Worm (Caenorhabditis elegans) whole organism, dauer: Measurements from ENCODE around the gene T12G3.11.

Source experiments
- unc-62 ChIP-seq: sonication (generic microtip); optimal IDR thresholded peaks from 2 replicates; lab custom pipeline; 2017; ENCODE audit warnings: missing biosample characterization, missing genetic modification reagents, missing genetic modification characterization

The T12G3.11 gene

ce11 chrIV:12043054-12043453 is 13.5 kb upstream of the T12G3.11 start:
- TF ChIP-seq unc-62 (GFP tag; lab: Kevin White, UChicago): no peak

DNA sequence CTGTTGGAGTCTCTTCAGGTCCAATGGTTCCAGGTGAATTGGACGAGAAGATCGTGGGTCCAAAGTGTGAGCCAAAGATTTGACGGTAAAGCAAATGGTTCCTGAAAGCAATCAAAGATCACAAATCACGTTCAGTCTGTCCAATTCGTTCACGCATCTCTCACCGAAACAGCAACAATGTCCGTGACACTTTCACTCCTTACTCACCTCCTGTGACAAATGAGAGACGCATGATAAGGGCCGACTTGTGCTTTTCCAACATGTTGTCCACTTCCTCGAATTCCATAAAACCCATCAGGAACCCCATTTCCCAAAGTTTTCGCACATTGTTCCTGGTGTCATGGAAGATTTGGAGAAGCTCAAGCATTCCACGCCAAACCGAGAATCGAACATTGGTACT is 10.9 kb upstream of the T12G3.11 start:
- no peak for TF ChIP-seq unc-62 (GFP tag; lab: Kevin White, UChicago)

DNA sequence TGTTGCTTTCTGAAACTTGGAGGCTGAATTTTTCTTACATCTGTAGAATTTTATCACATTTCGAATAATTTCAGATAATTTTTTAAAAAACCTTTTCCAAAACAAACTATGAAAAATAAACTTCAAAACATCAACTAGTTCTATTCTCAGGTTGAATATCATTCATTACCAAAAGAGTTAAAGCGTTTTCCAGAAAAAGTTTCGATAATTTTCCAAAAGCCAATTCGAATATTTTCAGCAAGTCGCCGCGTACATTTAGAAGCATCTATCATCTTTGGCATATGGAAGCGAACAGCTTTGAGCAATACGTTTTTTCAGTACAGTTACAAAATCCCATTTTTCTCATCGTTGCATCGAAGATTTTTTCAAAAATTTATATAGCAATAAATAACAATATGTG is 7.4 kb upstream of the T12G3.11 start:
- TF ChIP-seq unc-62 (GFP tag; lab: Kevin White, UChicago): no peak

DNA sequence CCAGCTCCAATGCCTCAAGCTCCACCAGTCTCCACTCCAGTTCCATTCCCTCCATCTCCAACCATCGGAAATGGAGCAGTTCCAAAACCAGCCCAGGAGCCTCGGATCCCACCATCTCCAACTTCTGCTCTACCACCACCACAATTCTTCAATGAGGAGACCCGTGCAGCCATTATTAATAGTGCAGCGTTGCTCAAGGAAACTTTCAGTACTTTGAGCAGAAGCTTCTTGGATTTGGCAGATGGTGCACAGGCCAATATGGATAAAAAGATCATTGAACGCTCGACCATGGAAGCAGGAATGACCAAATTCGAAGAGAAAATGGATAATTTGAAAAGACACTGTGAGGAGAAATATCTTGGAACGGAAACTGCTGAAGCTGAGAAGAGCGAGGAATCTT is 5.8 kb upstream of the T12G3.11 start:
- no peak for TF ChIP-seq unc-62 (GFP tag; lab: Kevin White, UChicago)

- no peak for TF ChIP-seq unc-62 (GFP tag; lab: Kevin White, UChicago)
Observed at ce11 chrIV:12034776-12035175, 5.2 kb upstream of the T12G3.11 start.

ce11 chrIV:12033985-12034384 is 4.4 kb upstream of the T12G3.11 start, which contains the start of gene sqst-1:
TSS of gene sqst-1 (plus strand) at chrIV:12034282.
- no peak for TF ChIP-seq unc-62 (GFP tag; lab: Kevin White, UChicago)

DNA sequence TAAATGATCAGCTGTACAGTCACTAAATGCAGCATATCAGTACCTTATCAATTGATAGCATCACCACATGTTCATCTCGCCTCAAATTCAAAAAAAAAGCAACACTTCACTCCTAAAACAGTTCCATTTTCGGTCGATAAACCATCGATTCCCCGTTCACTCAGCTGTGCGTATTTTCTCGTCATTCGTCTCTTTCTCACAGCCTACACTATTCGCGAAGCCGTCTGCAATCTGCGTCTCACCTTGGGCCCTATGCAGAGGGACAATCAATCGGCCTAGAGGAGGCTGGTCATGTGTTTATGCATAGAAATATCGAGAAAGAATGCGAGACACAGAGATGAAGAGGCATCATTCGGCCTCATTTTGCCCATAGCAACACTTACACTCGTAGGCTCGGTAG is 2.8 kb upstream of the T12G3.11 start:
- TF ChIP-seq unc-62 (GFP tag; lab: Kevin White, UChicago): no peak

DNA sequence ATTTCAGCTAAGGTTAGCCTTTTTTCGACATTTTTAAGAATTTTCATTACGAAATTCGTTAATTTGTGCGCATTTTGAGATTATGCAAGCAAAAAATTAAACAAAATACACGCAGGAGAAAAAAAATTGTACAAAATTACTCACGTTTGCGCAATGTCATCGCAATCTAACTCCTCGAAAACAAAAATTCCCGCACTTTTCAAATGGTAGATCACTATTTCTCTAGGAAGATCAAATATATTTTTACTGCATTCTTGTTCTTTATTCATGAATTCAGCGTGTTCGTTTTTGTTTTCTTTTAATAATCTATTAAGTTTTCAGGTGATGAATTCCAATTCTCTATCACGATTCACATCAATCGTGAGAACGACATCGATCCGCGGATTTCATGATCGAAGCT is 1.4 kb upstream of the T12G3.11 start, which contains the start of the genes T12G3.6 and mrpl-51:
Gene T12G3.6, minus strand, starts transcription at position 269 of the 400 bp plus-strand sequence.
Gene mrpl-51, plus strand, starts transcription at position 322 of the 400 bp plus-strand sequence.
- no peak for TF ChIP-seq unc-62 (GFP tag; lab: Kevin White, UChicago)

DNA sequence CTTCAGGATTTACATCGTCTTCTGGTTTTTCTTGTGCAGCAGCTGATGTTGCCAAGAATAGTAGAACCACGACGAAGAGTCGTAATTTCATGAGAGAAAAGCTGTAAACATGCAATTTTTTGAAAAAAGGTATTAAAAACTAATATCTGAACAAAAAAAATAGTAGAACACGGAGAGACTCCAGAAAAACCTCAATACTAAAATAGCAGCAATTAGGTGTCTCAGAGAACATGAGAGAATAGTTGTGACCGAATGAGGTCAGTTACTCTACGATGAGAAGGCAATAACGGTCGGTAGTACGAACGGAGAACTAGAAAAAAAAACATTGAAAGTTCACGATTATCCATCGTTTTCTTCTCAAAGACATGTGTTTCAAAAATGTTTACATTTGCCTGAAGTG is 498 bp downstream of the T12G3.11 start, which contains the start of gene tgn-38:
Gene tgn-38, minus strand, starts transcription at position 101 of the 400 bp plus-strand sequence.
- TF ChIP-seq unc-62 (GFP tag; lab: Kevin White, UChicago): no peak

DNA sequence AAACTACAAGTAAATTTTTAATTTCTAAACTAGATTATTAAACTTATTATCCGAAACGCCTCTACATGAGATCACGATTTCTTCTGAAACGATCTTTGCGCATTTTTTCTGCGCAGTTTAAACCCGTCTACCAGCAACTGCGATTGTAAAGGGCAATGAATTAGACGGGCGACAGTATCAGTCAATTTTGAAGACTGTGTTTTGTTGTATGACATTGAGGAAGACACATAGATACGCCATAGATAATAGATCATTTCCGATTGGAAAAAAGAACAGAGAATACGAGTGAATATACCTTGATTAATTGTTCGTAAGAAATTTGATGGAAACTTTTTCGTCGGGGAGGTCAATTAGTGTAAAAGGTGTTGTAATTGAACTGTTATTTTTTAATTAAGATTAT is 8.2 kb downstream of the T12G3.11 start:
- TF ChIP-seq unc-62 (GFP tag; lab: Kevin White, UChicago): no peak

DNA sequence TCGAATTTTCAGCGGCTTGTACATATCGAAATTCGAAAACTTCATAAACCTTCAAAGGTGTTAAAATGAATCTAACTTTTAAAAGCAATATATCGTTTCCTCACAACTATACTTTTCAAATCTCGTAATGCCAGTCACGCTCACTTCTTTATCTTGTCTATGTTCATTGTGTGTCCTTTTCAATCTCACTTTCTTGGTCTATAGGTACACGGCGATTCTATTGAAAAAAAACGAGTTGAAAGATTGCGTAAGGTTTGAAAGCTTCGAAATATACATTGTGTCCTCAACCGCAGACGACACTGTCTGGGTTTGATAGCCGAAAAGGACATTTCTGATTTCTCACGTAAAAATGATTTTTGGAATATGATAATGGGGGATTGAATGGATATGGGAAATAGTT is 10.7 kb downstream of the T12G3.11 start:
- TF ChIP-seq unc-62 (GFP tag; lab: Kevin White, UChicago): no peak

- no peak for TF ChIP-seq unc-62 (GFP tag; lab: Kevin White, UChicago)
Observed at ce11 chrIV:12015586-12015985, 14.0 kb downstream of the T12G3.11 start, which contains the start of gene lips-6. TSS of gene lips-6 (minus strand) at chrIV:12015686.

DNA sequence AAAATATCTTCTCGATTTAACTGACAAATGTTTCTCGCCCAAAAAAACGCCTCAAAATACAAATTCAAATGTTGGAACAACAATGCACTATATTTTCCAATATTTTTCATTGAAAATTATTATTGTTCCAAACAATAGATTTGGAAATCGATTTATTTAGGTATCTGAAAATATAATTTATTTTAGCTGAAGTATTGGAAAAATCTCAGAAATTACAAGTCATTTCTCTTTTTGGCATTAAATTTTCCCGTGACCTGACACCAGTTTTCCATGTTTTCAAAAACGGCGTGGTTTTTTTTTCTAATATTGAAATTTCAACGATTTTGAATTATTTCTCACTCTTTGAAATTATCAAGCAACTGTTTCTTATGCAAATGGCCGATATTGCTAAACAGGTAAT is 16.5 kb downstream of the T12G3.11 start, which contains the start of gene spe-17:
Gene spe-17, plus strand, starts transcription at position 301 of the 400 bp plus-strand sequence.
- no peak for TF ChIP-seq unc-62 (GFP tag; lab: Kevin White, UChicago)

DNA sequence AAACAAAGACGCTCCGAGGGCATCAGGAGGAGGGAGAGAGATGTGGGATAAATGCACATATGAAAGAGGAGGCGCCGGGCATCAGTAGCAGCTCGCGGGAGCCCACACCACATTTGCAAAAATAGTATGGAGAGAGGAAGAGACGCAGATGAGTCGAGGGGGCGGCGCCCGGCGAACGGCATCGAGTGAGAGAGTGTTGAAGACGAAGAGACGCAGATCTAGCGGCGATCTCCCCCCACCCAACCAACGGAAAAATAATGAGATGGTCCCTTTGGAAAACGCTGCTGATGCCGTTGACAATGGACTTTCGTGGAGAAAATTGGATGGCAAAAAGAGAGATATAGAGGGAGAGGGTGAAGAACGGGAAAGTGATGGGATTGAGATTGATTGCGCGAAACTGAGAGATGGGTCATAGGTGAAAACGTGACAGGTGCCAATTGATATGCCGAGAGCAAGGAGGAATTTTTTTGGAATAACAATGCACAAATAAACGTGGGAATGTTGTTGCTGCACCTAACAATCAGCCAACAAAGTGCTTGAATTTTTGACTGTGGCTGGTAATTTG is 17.1 kb downstream of the T12G3.11 start:
- TF ChIP-seq unc-62 (GFP tag; lab: Kevin White, UChicago): no peak

- TF ChIP-seq unc-62 (GFP tag; lab: Kevin White, UChicago): no peak
Observed at ce11 chrIV:12010859-12011258, 18.7 kb downstream of the T12G3.11 start, which contains the start of the genes ZK617.26 and unc-22. TSS of gene ZK617.26 (minus strand) at chrIV:12010959. TSS of gene unc-22 (minus strand) at chrIV:12011007.

- no peak for TF ChIP-seq unc-62 (GFP tag; lab: Kevin White, UChicago)
Observed at ce11 chrIV:12010377-12010776, 19.2 kb downstream of the T12G3.11 start.

ce11 chrIV:12009046-12009674 is 20.4 kb downstream of the T12G3.11 start:
- TF ChIP-seq unc-62 (GFP tag; lab: Kevin White, UChicago): no peak
